Worm (Caenorhabditis elegans): ENCODE results near the gene T24C4.10.
A peak's percentile ranks its signal among the peaks of the same experiment; 100 is the strongest.

T24C4.10 gene

DNA sequence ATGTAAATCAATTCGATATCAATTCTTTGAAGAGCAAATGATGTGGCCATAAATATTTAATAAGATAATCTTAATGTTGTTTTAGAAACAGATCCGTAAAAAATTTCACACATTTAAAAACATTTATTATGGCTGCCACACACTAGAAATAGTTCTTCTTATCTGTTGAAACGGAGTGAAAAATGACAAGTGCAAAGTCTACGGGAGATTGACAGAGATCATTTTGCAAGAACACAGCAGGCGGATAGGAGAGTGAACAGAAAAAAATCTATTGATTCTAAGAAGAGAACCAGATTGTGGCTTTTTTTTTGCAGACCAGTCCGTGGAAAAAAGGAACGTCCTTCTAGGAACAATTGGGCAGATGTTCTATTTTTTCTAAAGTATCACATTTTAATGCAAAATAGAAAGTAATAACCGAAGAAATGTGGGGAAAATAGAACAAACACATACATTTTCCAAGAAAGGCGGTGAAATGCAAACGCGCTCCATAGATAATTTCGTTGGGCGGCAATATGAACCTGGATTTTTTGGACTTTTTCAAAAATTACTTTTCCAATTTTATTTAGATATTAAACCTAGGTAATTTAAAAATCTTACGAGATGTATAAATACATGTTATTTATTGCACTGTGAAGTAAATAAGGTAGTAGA lies 10.7 kb upstream of the T24C4.10 start:
- TF ChIP-seq lin-32 (GFP tag; optimal IDR thresholded peaks at IDR 0.05) (no peak), blmp-1 (tag; optimal IDR thresholded peaks at IDR 0.05) (no peak), nhr-12 (tag; optimal IDR thresholded peaks at IDR 0.05) (no peak), lin-13 (tag; optimal IDR thresholded peaks at IDR 0.05) (no peak)

DNA sequence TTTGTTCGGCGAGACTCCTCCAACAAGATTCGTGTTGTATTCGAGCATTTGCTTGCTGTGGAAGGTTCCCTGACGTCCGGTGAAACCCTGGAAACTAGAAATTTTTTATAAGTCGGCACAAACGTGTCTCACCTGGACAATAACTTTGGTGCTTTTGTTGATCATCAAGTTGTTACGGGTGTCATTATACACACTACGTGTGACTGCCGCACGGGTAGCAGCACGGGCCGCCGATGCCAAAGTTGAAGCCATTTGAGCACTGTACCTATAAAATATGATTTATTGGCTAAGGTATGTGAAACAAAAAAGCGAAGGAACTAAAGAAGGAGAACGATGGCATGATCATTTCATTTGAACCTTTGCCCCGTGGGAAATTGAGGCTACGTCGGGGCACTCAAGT lies 10.1 kb upstream of the T24C4.10 start, which contains the start of gene sucl-2:
sucl-2 (minus strand) TSS at position 265 of the 400 bp plus-strand sequence.
- TF ChIP-seq bed-3 (GFP tag; optimal IDR thresholded peaks at IDR 0.05) (no peak), ceh-83 (GFP tag; optimal IDR thresholded peaks at IDR 0.05) (no peak), nhr-12 (tag; optimal IDR thresholded peaks at IDR 0.05) (no peak), lsy-2 (tag; optimal IDR thresholded peaks at IDR 0.05) (no peak), lin-13 (tag; optimal IDR thresholded peaks at IDR 0.05) (no peak), flh-1 (GFP tag; optimal IDR thresholded peaks at IDR 0.05) (no peak), sem-2 (GFP tag; optimal IDR thresholded peaks at IDR 0.05) (no peak), elt-1 (tag; optimal IDR thresholded peaks at IDR 0.05; ENCODE audit: borderline replicate concordance, insufficient read depth) (no peak), hlh-1 (tag; optimal IDR thresholded peaks at IDR 0.05) (no peak), cnd-1 (tag; optimal IDR thresholded peaks at IDR 0.05) (no peak)

DNA sequence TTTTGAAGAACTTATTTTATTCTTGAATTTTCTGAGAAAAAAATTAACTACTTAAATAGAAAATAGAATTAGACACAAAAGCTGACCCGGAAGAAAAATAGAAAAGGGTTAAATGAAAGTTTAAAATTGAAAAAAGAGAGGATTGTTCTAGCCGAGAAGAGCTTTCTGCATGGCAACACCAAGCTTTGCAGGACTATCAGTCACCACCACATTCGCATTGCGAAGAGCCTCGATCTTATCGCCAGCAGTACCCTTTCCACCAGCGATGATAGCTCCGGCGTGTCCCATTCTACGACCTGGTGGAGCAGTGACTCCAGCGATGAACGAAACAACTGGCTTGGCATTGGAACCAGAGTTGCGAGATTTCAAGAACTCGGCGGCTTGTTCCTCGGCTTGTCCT lies 9.1 kb upstream of the T24C4.10 start:
- TF ChIP-seq nhr-12 (tag; optimal IDR thresholded peaks at IDR 0.05) (no peak), tbx-8 (GFP tag; optimal IDR thresholded peaks at IDR 0.05) (no peak), lin-13 (tag; optimal IDR thresholded peaks at IDR 0.05) (no peak), blmp-1 (tag; optimal IDR thresholded peaks at IDR 0.05) (no peak), snpc-4 (tag; optimal IDR thresholded peaks at IDR 0.05) (no peak), hlh-1 (tag; optimal IDR thresholded peaks at IDR 0.05) (no peak), nhr-76 (tag; optimal IDR thresholded peaks at IDR 0.05) (no peak), mab-5 (tag; optimal IDR thresholded peaks at IDR 0.05) (no peak), M03D4.4 (tag; optimal IDR thresholded peaks at IDR 0.05) (no peak)

DNA sequence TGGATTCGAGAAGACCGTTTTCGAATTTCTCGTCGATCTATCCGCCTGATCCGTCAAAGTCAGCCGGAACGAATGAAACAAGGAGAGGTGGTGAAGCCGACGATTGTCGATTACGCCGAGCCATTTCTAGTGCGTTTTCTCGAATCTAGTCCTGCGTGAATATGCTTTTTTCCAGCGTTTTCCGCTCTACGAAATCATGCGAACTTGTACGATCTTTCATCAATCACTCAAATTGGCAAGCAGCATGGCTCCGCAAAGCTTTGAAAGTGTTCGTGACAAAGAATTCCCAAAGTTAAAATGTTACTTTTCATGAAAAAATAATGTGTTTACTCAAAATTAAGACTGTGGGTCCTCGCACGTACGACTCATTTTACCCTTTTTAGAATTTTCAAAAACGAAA lies 5.9 kb upstream of the T24C4.10 start:
- TF ChIP-seq sptf-1 (tag; optimal IDR thresholded peaks at IDR 0.05) (no peak), ham-2 (GFP tag; optimal IDR thresholded peaks at IDR 0.05) (no peak), ceh-83 (GFP tag; optimal IDR thresholded peaks at IDR 0.05) (no peak), sem-2 (GFP tag; optimal IDR thresholded peaks at IDR 0.05) (no peak), cnd-1 (tag; optimal IDR thresholded peaks at IDR 0.05) (no peak), nhr-2 (tag; optimal IDR thresholded peaks at IDR 0.05) (no peak), drap-1 (GFP tag; optimal IDR thresholded peaks at IDR 0.05) (no peak)

DNA sequence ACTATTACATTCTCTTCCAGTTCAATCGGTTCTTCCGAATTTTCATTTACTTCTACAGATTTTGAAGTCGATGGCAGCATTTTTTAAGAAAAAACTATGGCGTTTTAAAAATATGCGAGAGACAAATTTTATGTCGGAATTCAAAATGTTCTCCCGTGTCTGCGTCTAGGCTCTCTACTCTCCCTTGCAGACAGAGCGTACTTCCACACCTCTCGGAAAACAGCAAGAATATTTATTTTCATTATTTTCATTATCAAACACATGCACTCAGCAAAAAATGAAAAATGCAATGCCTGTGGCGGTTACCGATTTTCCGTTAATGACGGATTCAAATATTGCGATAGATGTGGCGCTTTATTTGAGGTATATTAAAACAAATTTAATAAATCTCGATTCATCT lies 4.5 kb upstream of the T24C4.10 start, which contains the start of the genes ztf-18 and F23H11.2:
ztf-18 (minus strand) TSS at position 188 of the 400 bp plus-strand sequence.
F23H11.2 (plus strand) TSS at position 223 of the 400 bp plus-strand sequence.
- TF ChIP-seq hlh-1 (tag; optimal IDR thresholded peaks at IDR 0.05) (peak; percentile 18), blmp-1 (tag; optimal IDR thresholded peaks at IDR 0.05) (no peak), unc-62 (GFP tag; optimal IDR thresholded peaks at IDR 0.05) (no peak), mab-5 (tag; optimal IDR thresholded peaks at IDR 0.05) (no peak)

DNA sequence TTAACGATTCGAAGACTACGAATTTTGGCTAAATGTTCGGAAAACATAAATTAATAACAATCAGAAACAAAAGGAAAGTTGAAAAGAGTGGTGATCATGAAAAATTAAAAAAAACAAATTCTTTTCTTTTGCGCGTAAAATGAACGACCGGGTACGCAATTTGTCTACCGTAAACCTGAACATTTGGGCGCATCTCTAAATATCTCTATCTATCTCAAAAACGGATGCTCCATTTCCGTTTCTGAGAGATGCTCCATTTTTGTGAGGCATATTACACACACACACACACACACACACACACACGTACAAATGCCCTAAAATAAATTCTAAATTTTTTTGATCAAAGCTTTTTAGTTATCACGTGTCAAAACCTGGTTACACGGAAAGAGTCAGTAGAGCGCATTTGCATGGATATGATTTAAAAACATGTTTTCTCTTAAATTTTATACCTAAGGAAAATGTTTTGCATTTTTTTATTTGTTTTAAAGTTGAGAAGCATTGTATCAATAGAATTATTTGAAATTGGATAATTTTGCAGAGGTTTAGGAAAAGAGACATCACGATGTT lies 2.0 kb downstream of the T24C4.10 start:
- TF ChIP-seq cnd-1 (tag; optimal IDR thresholded peaks at IDR 0.05) (no peak), lsy-2 (tag; optimal IDR thresholded peaks at IDR 0.05) (peak; percentile 81)

DNA sequence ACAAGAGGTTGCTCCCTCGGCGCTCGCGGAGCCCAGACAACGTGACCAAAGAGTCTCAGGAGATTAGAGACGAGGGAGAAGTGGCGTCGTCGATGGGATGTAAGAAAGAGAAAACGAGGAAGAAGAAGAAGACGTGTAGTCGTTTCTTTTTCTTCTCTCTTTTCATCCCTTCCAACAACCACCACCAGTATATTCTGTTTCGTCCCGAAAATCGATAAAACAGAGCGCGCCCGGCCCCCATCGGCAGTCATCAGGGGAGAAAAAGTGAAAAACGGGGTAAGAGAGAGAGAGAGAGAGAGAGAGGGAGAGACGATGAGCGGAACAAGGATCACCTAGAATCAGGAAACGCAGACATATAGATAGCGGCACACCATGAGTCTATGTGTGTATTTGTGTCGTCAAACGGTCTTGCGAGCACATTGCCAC lies 3.2 kb downstream of the T24C4.10 start:
- TF ChIP-seq unc-62 (GFP tag; optimal IDR thresholded peaks at IDR 0.05): peak; percentile 16
- no peak for TF ChIP-seq lin-32 (GFP tag; optimal IDR thresholded peaks at IDR 0.05)
- TF ChIP-seq mls-2 (tag; optimal IDR thresholded peaks at IDR 0.05): peak; percentile 60
- no peak for TF ChIP-seq sptf-1 (tag; optimal IDR thresholded peaks at IDR 0.05)
- TF ChIP-seq unc-39 (tag; optimal IDR thresholded peaks at IDR 0.05): no peak
- peak; percentile 63 for TF ChIP-seq ces-1 (GFP tag; optimal IDR thresholded peaks at IDR 0.05)
- TF ChIP-seq ceh-83 (GFP tag; optimal IDR thresholded peaks at IDR 0.05): no peak
- peak; percentile 24 for TF ChIP-seq pha-4 (tag; optimal IDR thresholded peaks at IDR 0.05)
- TF ChIP-seq flh-1 (GFP tag; optimal IDR thresholded peaks at IDR 0.05): no peak
- peak; percentile 32 for TF ChIP-seq ceh-39 (tag; optimal IDR thresholded peaks at IDR 0.05)
- TF ChIP-seq blmp-1 (tag; optimal IDR thresholded peaks at IDR 0.05): peak; percentile 49
- peak; percentile 23 for TF ChIP-seq ham-2 (GFP tag; optimal IDR thresholded peaks at IDR 0.05)
- no peak for TF ChIP-seq ceh-43 (GFP tag; optimal IDR thresholded peaks at IDR 0.05)
- TF ChIP-seq unc-120 (tag; optimal IDR thresholded peaks at IDR 0.05; ENCODE audit: poor library complexity, severe bottlenecking): peak; percentile 41
- peak; percentile 34 for TF ChIP-seq nhr-76 (tag; optimal IDR thresholded peaks at IDR 0.05)
- TF ChIP-seq lsy-2 (tag; optimal IDR thresholded peaks at IDR 0.05): peak; percentile 21
